Worm (Caenorhabditis elegans): ENCODE results near the gene Y57E12AL.1.
"Not testable (repeated sequence)": the region's sequence is repeated elsewhere in the genome, so short reads cannot be mapped to it uniquely, and the experiment has no call there.

Gene Y57E12AL.1

ce11 chrV:7047512-7047911 is 12.8 kb upstream of the Y57E12AL.1 start, which contains the start of gene F20A1.8:
F20A1.8 (minus strand) TSS chrV:7047612.
- TF ChIP-seq flt-1 (GFP tag; IDR thresholded peaks at IDR 0.05) = no peak
- TF ChIP-seq ceh-13 (GFP tag; optimal IDR thresholded peaks at IDR 0.05) = no peak
- TF ChIP-seq scrt-1 (GFP tag; IDR thresholded peaks at IDR 0.05) = no peak
- TF ChIP-seq tbx-11 (GFP tag; IDR thresholded peaks at IDR 0.05) = no peak
- no peak for TF ChIP-seq hmg-4 (GFP tag; optimal IDR thresholded peaks at IDR 0.05)
- TF ChIP-seq hnd-1 (tag; optimal IDR thresholded peaks at IDR 0.05) = no peak
- TF ChIP-seq ama-1 (optimal IDR thresholded peaks at IDR 0.05) = no peak
- TF ChIP-seq B0310.2 (tag; optimal IDR thresholded peaks at IDR 0.05) = no peak

ce11 chrV:7050153-7050552 is 10.2 kb upstream of the Y57E12AL.1 start:
- TF ChIP-seq tra-4 (tag; optimal IDR thresholded peaks at IDR 0.05) (no peak), hnd-1 (tag; optimal IDR thresholded peaks at IDR 0.05) (no peak), ets-7 (tag; optimal IDR thresholded peaks at IDR 0.05) (no peak), ceh-13 (GFP tag; optimal IDR thresholded peaks at IDR 0.05) (no peak), pes-1 (GFP tag; IDR thresholded peaks at IDR 0.05) (no peak), aly-1 (tag; optimal IDR thresholded peaks at IDR 0.05) (no peak), B0310.2 (tag; optimal IDR thresholded peaks at IDR 0.05) (no peak), scrt-1 (GFP tag; IDR thresholded peaks at IDR 0.05) (no peak), F13C5.2 (tag; optimal IDR thresholded peaks at IDR 0.05) (no peak), hmbx-1 (tag; optimal IDR thresholded peaks at IDR 0.05) (no peak), tbx-37 (GFP tag; conservative IDR thresholded peaks at IDR 0.05) (no peak), ceh-36 (tag; optimal IDR thresholded peaks at IDR 0.05) (no peak), hmg-4 (GFP tag; optimal IDR thresholded peaks at IDR 0.05) (no peak), tbx-11 (GFP tag; IDR thresholded peaks at IDR 0.05) (no peak), flt-1 (GFP tag; IDR thresholded peaks at IDR 0.05) (no peak), sea-1 (GFP tag; conservative IDR thresholded peaks at IDR 0.05) (no peak), ama-1 (optimal IDR thresholded peaks at IDR 0.05) (no peak)

- TF ChIP-seq tbx-37 (GFP tag; conservative IDR thresholded peaks at IDR 0.05) = no peak
- no peak for TF ChIP-seq hnd-1 (tag; optimal IDR thresholded peaks at IDR 0.05)
- no peak for TF ChIP-seq pes-1 (GFP tag; IDR thresholded peaks at IDR 0.05)
- TF ChIP-seq aly-1 (tag; optimal IDR thresholded peaks at IDR 0.05) = no peak
- no peak for TF ChIP-seq ets-7 (tag; optimal IDR thresholded peaks at IDR 0.05)
- no peak for TF ChIP-seq hmg-4 (GFP tag; optimal IDR thresholded peaks at IDR 0.05)
- TF ChIP-seq F13C5.2 (tag; optimal IDR thresholded peaks at IDR 0.05) = no peak
- no peak for TF ChIP-seq flt-1 (GFP tag; IDR thresholded peaks at IDR 0.05)
- TF ChIP-seq tra-4 (tag; optimal IDR thresholded peaks at IDR 0.05) = no peak
- no peak for TF ChIP-seq ama-1 (optimal IDR thresholded peaks at IDR 0.05)
- TF ChIP-seq tbx-11 (GFP tag; IDR thresholded peaks at IDR 0.05) = no peak
- no peak for TF ChIP-seq ceh-13 (GFP tag; optimal IDR thresholded peaks at IDR 0.05)
These were observed 9.1 kb upstream of the Y57E12AL.1 start, which contains the start of the genes tofu-2 and spig-1 for ce11 chrV:7051133-7051765. tofu-2 (minus strand) TSS chrV:7051248. spig-1 (plus strand) TSS chrV:7051715.

- TF ChIP-seq B0310.2 (tag; optimal IDR thresholded peaks at IDR 0.05) = no peak
- TF ChIP-seq ceh-13 (GFP tag; optimal IDR thresholded peaks at IDR 0.05) = no peak
- TF ChIP-seq hmg-4 (GFP tag; optimal IDR thresholded peaks at IDR 0.05) = no peak
- no peak for TF ChIP-seq aly-1 (tag; optimal IDR thresholded peaks at IDR 0.05)
- TF ChIP-seq tbx-37 (GFP tag; conservative IDR thresholded peaks at IDR 0.05) = no peak
- TF ChIP-seq hnd-1 (tag; optimal IDR thresholded peaks at IDR 0.05) = no peak
- TF ChIP-seq hmbx-1 (tag; optimal IDR thresholded peaks at IDR 0.05) = no peak
- TF ChIP-seq scrt-1 (GFP tag; IDR thresholded peaks at IDR 0.05) = no peak
- TF ChIP-seq ama-1 (optimal IDR thresholded peaks at IDR 0.05) = no peak
- no peak for TF ChIP-seq tbx-11 (GFP tag; IDR thresholded peaks at IDR 0.05)
- no peak for TF ChIP-seq ceh-36 (tag; optimal IDR thresholded peaks at IDR 0.05)
- TF ChIP-seq ets-7 (tag; optimal IDR thresholded peaks at IDR 0.05) = no peak
These were observed 7.2 kb upstream of the Y57E12AL.1 start, which contains the start of gene txt-17 for ce11 chrV:7053100-7053499. txt-17 (minus strand) TSS chrV:7053200.

- TF ChIP-seq flt-1 (GFP tag; IDR thresholded peaks at IDR 0.05) = no peak
- TF ChIP-seq ama-1 (optimal IDR thresholded peaks at IDR 0.05) = no peak
- TF ChIP-seq hnd-1 (tag; optimal IDR thresholded peaks at IDR 0.05) = no peak
- no peak for TF ChIP-seq pes-1 (GFP tag; IDR thresholded peaks at IDR 0.05)
- TF ChIP-seq hmbx-1 (tag; optimal IDR thresholded peaks at IDR 0.05) = no peak
- TF ChIP-seq ceh-36 (tag; optimal IDR thresholded peaks at IDR 0.05) = no peak
- no peak for TF ChIP-seq sea-1 (GFP tag; conservative IDR thresholded peaks at IDR 0.05)
- no peak for TF ChIP-seq scrt-1 (GFP tag; IDR thresholded peaks at IDR 0.05)
- TF ChIP-seq ceh-13 (GFP tag; optimal IDR thresholded peaks at IDR 0.05) = no peak
- TF ChIP-seq hmg-4 (GFP tag; optimal IDR thresholded peaks at IDR 0.05) = no peak
- no peak for TF ChIP-seq aly-1 (tag; optimal IDR thresholded peaks at IDR 0.05)
- TF ChIP-seq tbx-37 (GFP tag; conservative IDR thresholded peaks at IDR 0.05) = no peak
- TF ChIP-seq B0310.2 (tag; optimal IDR thresholded peaks at IDR 0.05) = no peak
- no peak for TF ChIP-seq tra-4 (tag; optimal IDR thresholded peaks at IDR 0.05)
- no peak for TF ChIP-seq tbx-11 (GFP tag; IDR thresholded peaks at IDR 0.05)
- no peak for TF ChIP-seq F13C5.2 (tag; optimal IDR thresholded peaks at IDR 0.05)
- no peak for TF ChIP-seq ets-7 (tag; optimal IDR thresholded peaks at IDR 0.05)
These were observed 5.7 kb upstream of the Y57E12AL.1 start, which contains the start of gene spig-8 for ce11 chrV:7054598-7054997. spig-8 (plus strand) TSS chrV:7054898.

ce11 chrV:7057795-7058194 is 2.5 kb upstream of the Y57E12AL.1 start, which contains the start of gene Y57E12AL.2:
Y57E12AL.2 (plus strand) TSS chrV:7058095.
- TF ChIP-seq tbx-37 (GFP tag; conservative IDR thresholded peaks at IDR 0.05); tbx-11 (GFP tag; IDR thresholded peaks at IDR 0.05); F13C5.2 (tag; optimal IDR thresholded peaks at IDR 0.05): not testable (repeated sequence)

- TF ChIP-seq tbx-37 (GFP tag; conservative IDR thresholded peaks at IDR 0.05) (no peak), aly-1 (tag; optimal IDR thresholded peaks at IDR 0.05) (no peak), scrt-1 (GFP tag; IDR thresholded peaks at IDR 0.05) (no peak), flt-1 (GFP tag; IDR thresholded peaks at IDR 0.05) (no peak), ceh-13 (GFP tag; optimal IDR thresholded peaks at IDR 0.05) (no peak), hnd-1 (tag; optimal IDR thresholded peaks at IDR 0.05) (no peak), pes-1 (GFP tag; IDR thresholded peaks at IDR 0.05) (no peak), F13C5.2 (tag; optimal IDR thresholded peaks at IDR 0.05) (no peak), ama-1 (optimal IDR thresholded peaks at IDR 0.05) (no peak), hmg-4 (GFP tag; optimal IDR thresholded peaks at IDR 0.05) (no peak), ets-7 (tag; optimal IDR thresholded peaks at IDR 0.05) (no peak), B0310.2 (tag; optimal IDR thresholded peaks at IDR 0.05) (no peak), sea-1 (GFP tag; conservative IDR thresholded peaks at IDR 0.05) (no peak), tbx-11 (GFP tag; IDR thresholded peaks at IDR 0.05) (no peak), hmbx-1 (tag; optimal IDR thresholded peaks at IDR 0.05) (no peak)
These were observed 980 bp upstream of the Y57E12AL.1 start, which contains the start of gene mdt-6 for ce11 chrV:7059350-7059749. mdt-6 (minus strand) TSS chrV:7059624.

All from whole organism, early embryonic.